Worm (Caenorhabditis elegans): Measurements from ENCODE around the gene R04B5.7.

R04B5.7 gene

DNA sequence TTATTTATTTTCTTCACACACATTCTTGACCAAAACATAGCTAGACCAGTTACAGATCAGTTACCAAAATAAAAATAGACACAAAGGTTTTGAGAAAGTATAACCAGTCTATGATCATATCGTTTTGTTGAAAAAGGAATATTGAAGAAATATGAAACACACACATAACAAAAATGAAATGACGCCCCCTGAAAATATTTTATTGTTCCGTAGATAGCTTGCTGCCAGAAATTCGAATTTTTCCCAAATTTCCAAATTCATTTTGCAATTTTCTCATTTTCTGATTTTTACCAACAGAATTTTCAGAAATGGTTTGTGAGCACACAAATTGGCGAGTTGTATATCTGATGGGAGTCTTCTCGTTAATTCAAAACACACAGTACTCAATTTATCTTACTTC, 14.9 kb downstream of the R04B5.7 start, which contains the start of gene F57A8.7:
TSS of gene F57A8.7 (plus strand) at position 301 of the 400 bp plus-strand sequence.
- no peak for TF ChIP-seq ztf-29 (GFP tag; IDR thresholded peaks at IDR 0.05)
- no peak for TF ChIP-seq ztf-23 (GFP tag; IDR thresholded peaks at IDR 0.05)
- TF ChIP-seq flt-1 (GFP tag; IDR thresholded peaks at IDR 0.05): no peak
- no peak for TF ChIP-seq klf-2 (GFP tag; conservative IDR thresholded peaks at IDR 0.05)
- no peak for TF ChIP-seq med-1 (GFP tag; optimal IDR thresholded peaks at IDR 0.05; ENCODE audit: insufficient read depth)
- TF ChIP-seq cog-1 (tag; optimal IDR thresholded peaks at IDR 0.05): no peak

DNA sequence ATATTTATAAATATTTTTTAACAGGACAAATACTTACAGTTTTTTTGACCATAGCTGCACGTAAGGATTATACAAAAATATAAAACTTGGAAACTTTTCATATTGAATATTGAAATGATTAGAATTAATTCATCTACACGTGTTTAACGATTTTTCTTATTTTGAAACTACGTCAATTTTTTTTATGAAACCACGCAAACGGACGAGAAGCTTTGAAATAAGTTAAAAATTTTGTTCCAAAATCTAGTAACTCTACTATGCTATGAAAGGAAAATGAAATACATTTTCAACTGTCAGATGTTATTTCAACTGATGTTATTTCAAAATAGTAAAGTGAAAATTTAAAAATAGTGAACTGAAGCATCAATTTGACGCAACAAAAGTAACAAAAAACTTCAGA, 16.6 kb downstream of the R04B5.7 start, which contains the start of gene F57A8.6:
TSS of gene F57A8.6 (minus strand) at position 101 of the 400 bp plus-strand sequence.
- TF ChIP-seq T22C8.4 (GFP tag; IDR thresholded peaks at IDR 0.05) (no peak), ref-1 (GFP tag; conservative IDR thresholded peaks at IDR 0.05) (no peak), cog-1 (tag; optimal IDR thresholded peaks at IDR 0.05) (no peak), flt-1 (GFP tag; IDR thresholded peaks at IDR 0.05) (no peak), tab-1 (GFP tag; IDR thresholded peaks at IDR 0.05) (no peak), med-1 (GFP tag; optimal IDR thresholded peaks at IDR 0.05; ENCODE audit: insufficient read depth) (no peak), ztf-29 (GFP tag; IDR thresholded peaks at IDR 0.05) (no peak), ztf-23 (GFP tag; IDR thresholded peaks at IDR 0.05) (no peak), klf-2 (GFP tag; conservative IDR thresholded peaks at IDR 0.05) (no peak)

DNA sequence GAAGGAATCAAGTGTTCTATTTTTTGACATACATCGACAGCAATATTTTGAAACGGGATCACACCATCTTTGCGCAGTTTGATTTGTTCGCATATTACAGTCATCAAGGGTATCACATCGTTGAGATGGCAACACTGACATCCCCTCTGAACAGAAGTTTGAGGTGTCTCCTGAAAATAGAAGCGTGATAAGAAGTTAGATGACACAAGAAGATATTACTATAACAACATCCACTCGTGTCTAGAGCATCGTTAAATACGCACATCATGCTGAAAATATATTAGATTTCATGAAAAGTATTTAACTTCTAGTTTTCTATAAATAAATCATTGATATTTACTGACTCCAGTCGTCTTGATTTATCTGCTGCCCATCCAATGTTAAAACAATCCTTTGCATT, 17.6 kb downstream of the R04B5.7 start:
- TF ChIP-seq flt-1 (GFP tag; IDR thresholded peaks at IDR 0.05) (no peak), T22C8.4 (GFP tag; IDR thresholded peaks at IDR 0.05) (no peak), klf-2 (GFP tag; conservative IDR thresholded peaks at IDR 0.05) (no peak), cog-1 (tag; optimal IDR thresholded peaks at IDR 0.05) (no peak), ztf-29 (GFP tag; IDR thresholded peaks at IDR 0.05) (no peak), ref-1 (GFP tag; conservative IDR thresholded peaks at IDR 0.05) (no peak), tab-1 (GFP tag; IDR thresholded peaks at IDR 0.05) (no peak), med-1 (GFP tag; optimal IDR thresholded peaks at IDR 0.05; ENCODE audit: insufficient read depth) (no peak), ztf-23 (GFP tag; IDR thresholded peaks at IDR 0.05) (no peak)

DNA sequence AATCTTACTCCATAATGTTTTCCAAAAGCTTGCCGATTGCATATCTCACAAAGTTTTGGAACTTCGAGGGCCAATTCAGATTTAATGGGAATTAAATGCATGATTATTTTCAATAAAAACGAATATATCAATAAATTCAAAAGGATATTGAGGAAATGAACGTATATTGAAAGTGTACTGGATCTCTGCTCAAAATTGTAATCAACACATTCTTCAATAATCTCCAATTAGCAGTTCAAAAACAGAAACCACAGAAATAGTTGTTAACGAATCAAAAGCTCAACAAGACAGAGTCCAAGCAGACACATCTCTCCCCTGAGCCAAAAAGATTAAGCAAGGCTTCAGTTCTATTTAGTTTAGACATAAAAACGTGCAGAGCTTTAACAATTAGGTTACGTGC, 19.8 kb downstream of the R04B5.7 start, which contains the start of gene nhr-192:
TSS of gene nhr-192 (minus strand) at position 101 of the 400 bp plus-strand sequence.
- TF ChIP-seq ztf-23 (GFP tag; IDR thresholded peaks at IDR 0.05) (no peak), tab-1 (GFP tag; IDR thresholded peaks at IDR 0.05) (no peak), T22C8.4 (GFP tag; IDR thresholded peaks at IDR 0.05) (no peak), cog-1 (tag; optimal IDR thresholded peaks at IDR 0.05) (no peak), ref-1 (GFP tag; conservative IDR thresholded peaks at IDR 0.05) (no peak), klf-2 (GFP tag; conservative IDR thresholded peaks at IDR 0.05) (no peak), flt-1 (GFP tag; IDR thresholded peaks at IDR 0.05) (no peak), ztf-29 (GFP tag; IDR thresholded peaks at IDR 0.05) (no peak), med-1 (GFP tag; optimal IDR thresholded peaks at IDR 0.05; ENCODE audit: insufficient read depth) (no peak)

DNA sequence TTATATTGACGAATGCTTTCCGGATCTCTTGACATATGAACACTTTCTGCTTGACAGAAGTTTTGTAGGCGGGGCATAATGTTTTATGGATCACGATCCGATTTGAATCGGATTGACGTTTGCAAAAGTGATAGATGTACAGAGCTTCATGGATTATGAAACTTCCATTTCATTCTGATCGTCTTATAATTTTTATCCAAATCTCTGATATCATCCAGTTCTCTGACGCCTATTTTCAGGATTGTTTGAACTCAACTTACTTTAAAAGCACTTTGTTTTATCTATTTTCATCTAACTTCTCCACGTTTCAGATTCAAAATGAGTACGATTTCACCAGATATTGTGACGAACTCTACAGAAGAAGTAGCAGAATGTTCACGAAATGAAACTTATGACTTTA, 23.6 kb downstream of the R04B5.7 start, which contains the start of gene npr-39:
TSS of gene npr-39 (plus strand) at position 301 of the 400 bp plus-strand sequence.
- no peak for TF ChIP-seq ztf-23 (GFP tag; IDR thresholded peaks at IDR 0.05)
- no peak for TF ChIP-seq med-1 (GFP tag; optimal IDR thresholded peaks at IDR 0.05; ENCODE audit: insufficient read depth)
- TF ChIP-seq T22C8.4 (GFP tag; IDR thresholded peaks at IDR 0.05): no peak
- TF ChIP-seq ztf-29 (GFP tag; IDR thresholded peaks at IDR 0.05): no peak
- TF ChIP-seq tab-1 (GFP tag; IDR thresholded peaks at IDR 0.05): no peak
- no peak for TF ChIP-seq klf-2 (GFP tag; conservative IDR thresholded peaks at IDR 0.05)
- TF ChIP-seq ref-1 (GFP tag; conservative IDR thresholded peaks at IDR 0.05): no peak
- TF ChIP-seq cog-1 (tag; optimal IDR thresholded peaks at IDR 0.05): no peak
- TF ChIP-seq flt-1 (GFP tag; IDR thresholded peaks at IDR 0.05): no peak

DNA sequence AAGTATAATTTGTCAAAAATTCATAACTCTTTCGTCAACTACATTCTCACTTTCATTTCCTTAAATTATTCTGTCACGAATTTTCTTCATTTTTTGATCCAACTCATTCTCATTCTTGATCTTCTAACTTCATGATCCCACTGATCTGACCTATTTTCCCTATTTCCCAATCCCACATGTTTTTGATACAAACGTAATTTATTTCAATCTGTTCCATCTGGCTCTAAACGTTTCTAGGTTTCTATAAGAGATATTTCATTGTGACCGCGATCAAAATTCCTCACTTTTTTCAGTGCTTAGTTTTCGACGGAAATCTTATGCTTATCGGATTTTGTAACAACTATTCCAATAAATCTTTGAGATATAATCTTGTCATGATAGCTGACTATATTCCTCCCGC, 24.7 kb downstream of the R04B5.7 start:
- no peak for TF ChIP-seq ref-1 (GFP tag; conservative IDR thresholded peaks at IDR 0.05)
- TF ChIP-seq med-1 (GFP tag; optimal IDR thresholded peaks at IDR 0.05; ENCODE audit: insufficient read depth): no peak
- no peak for TF ChIP-seq T22C8.4 (GFP tag; IDR thresholded peaks at IDR 0.05)
- TF ChIP-seq klf-2 (GFP tag; conservative IDR thresholded peaks at IDR 0.05): no peak
- TF ChIP-seq tab-1 (GFP tag; IDR thresholded peaks at IDR 0.05): no peak
- TF ChIP-seq ztf-23 (GFP tag; IDR thresholded peaks at IDR 0.05): no peak
- TF ChIP-seq cog-1 (tag; optimal IDR thresholded peaks at IDR 0.05): no peak
- no peak for TF ChIP-seq ztf-29 (GFP tag; IDR thresholded peaks at IDR 0.05)

ce11 chrV:10064221-10064620, 26.1 kb downstream of the R04B5.7 start, which contains the start of gene fipr-13:
Gene fipr-13, plus strand, starts transcription at chrV:10064521.
- TF ChIP-seq cog-1 (tag; optimal IDR thresholded peaks at IDR 0.05) (no peak), tab-1 (GFP tag; IDR thresholded peaks at IDR 0.05) (no peak), ref-1 (GFP tag; conservative IDR thresholded peaks at IDR 0.05) (no peak), klf-2 (GFP tag; conservative IDR thresholded peaks at IDR 0.05) (no peak), T22C8.4 (GFP tag; IDR thresholded peaks at IDR 0.05) (no peak), ztf-23 (GFP tag; IDR thresholded peaks at IDR 0.05) (no peak), ztf-29 (GFP tag; IDR thresholded peaks at IDR 0.05) (no peak), med-1 (GFP tag; optimal IDR thresholded peaks at IDR 0.05; ENCODE audit: insufficient read depth) (no peak), flt-1 (GFP tag; IDR thresholded peaks at IDR 0.05) (no peak)

- TF ChIP-seq tab-1 (GFP tag; IDR thresholded peaks at IDR 0.05) (no peak), med-1 (GFP tag; optimal IDR thresholded peaks at IDR 0.05; ENCODE audit: insufficient read depth) (no peak), ref-1 (GFP tag; conservative IDR thresholded peaks at IDR 0.05) (no peak), flt-1 (GFP tag; IDR thresholded peaks at IDR 0.05) (no peak), cog-1 (tag; optimal IDR thresholded peaks at IDR 0.05) (no peak), klf-2 (GFP tag; conservative IDR thresholded peaks at IDR 0.05) (no peak), T22C8.4 (GFP tag; IDR thresholded peaks at IDR 0.05) (no peak), ztf-23 (GFP tag; IDR thresholded peaks at IDR 0.05) (no peak)
Measured at ce11 chrV:10060039-10060438, 30.3 kb downstream of the R04B5.7 start.

DNA sequence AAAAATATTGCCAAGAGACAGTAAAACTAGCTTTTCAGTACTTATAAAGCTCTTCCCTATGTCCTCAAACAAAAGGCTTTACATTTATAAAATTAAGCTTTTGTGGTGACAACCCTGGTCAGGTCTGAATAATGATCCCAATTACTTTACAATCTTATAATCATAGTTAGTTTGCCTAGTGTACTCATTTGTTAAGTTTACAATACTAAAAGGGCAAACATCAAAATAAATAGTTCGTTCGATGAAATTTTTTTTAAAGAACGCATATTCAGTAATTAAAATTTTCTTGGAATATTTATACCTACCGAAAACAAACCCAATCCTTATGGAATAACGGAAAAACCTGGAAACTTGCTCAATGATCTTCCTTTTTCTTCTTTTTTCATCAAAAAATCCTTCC, 31.6 kb downstream of the R04B5.7 start:
- TF ChIP-seq ztf-23 (GFP tag; IDR thresholded peaks at IDR 0.05) (no peak), med-1 (GFP tag; optimal IDR thresholded peaks at IDR 0.05; ENCODE audit: insufficient read depth) (no peak), ref-1 (GFP tag; conservative IDR thresholded peaks at IDR 0.05) (no peak), klf-2 (GFP tag; conservative IDR thresholded peaks at IDR 0.05) (no peak), flt-1 (GFP tag; IDR thresholded peaks at IDR 0.05) (no peak), T22C8.4 (GFP tag; IDR thresholded peaks at IDR 0.05) (no peak), tab-1 (GFP tag; IDR thresholded peaks at IDR 0.05) (no peak), cog-1 (tag; optimal IDR thresholded peaks at IDR 0.05) (no peak), ztf-29 (GFP tag; IDR thresholded peaks at IDR 0.05) (no peak)
